Worm (Caenorhabditis elegans) whole organism, L3 larva: ENCODE measurements around the gene F12A10.1.

Source experiments
- R02D3.7 ChIP-seq: fragments of 150-350 bp; optimal IDR thresholded peaks from 2 replicates; lab custom pipeline; 2014; ENCODE audit warnings: missing biosample characterization, missing genetic modification characterization
- daf-12 ChIP-seq: fragments of 150-350 bp; optimal IDR thresholded peaks from 2 replicates; lab custom pipeline; 2014; ENCODE audit warnings: missing biosample characterization, missing genetic modification reagents, missing genetic modification characterization
- skn-1 ChIP-seq: fragments of 150-350 bp; optimal IDR thresholded peaks from 2 replicates; lab custom pipeline; 2014; ENCODE audit warnings: missing biosample characterization, missing genetic modification characterization

- TF ChIP-seq R02D3.7 (tag; lab: Kevin White, UChicago): no peak
- no peak for TF ChIP-seq daf-12 (tag; lab: Kevin White, UChicago)
- no peak for TF ChIP-seq skn-1 (tag; lab: Kevin White, UChicago)
Measured at ce11 chrII:5465729-5466408, 30.5 kb upstream of the F12A10.1 start, which contains the start of gene clr-1.
